Worm (Caenorhabditis elegans) whole organism, L4 larva: ENCODE data around the gene M03B6.3.

Experiments
- F10B5.3 ChIP-seq: sonication (generic microtip); optimal IDR thresholded peaks from 2 replicates; lab custom pipeline; 2016; ENCODE audit warnings: mild to moderate bottlenecking, missing genetic modification characterization, missing compliant biosample characterization
- F44E2.7 ChIP-seq: fragments of 200-800 bp; sonication (Bioruptor generic); IDR thresholded peaks from 2 replicates; pipeline ENCODE4 v2.1.2; 2022; ENCODE audit warnings: missing genetic modification characterization, missing compliant biosample characterization
- F49E8.2 ChIP-seq: sonication (generic microtip); optimal IDR thresholded peaks from 2 replicates; lab custom pipeline; 2016; ENCODE audit warnings: missing compliant biosample characterization, mild to moderate bottlenecking, missing genetic modification characterization, borderline replicate concordance
- ZK337.2 ChIP-seq: fragments of 200-800 bp; sonication (Bioruptor generic); IDR thresholded peaks from 2 replicates; pipeline ENCODE4 v1.3.6; 2022; ENCODE audit warnings: missing genetic modification reagents, missing genetic modification characterization, missing compliant biosample characterization
- arid-1 ChIP-seq: fragments of 200-800 bp; sonication (Bioruptor generic); conservative IDR thresholded peaks from 2 replicates; pipeline ENCODE4 v1.3.6; 2022; ENCODE audit warnings: missing genetic modification reagents, missing genetic modification characterization, missing compliant biosample characterization
- ceh-28 ChIP-seq: fragments of 150-350 bp; optimal IDR thresholded peaks from 2 replicates; lab custom pipeline; 2014; ENCODE audit warnings: missing biosample characterization, missing genetic modification reagents, missing genetic modification characterization
- ceh-44 ChIP-seq: fragments of 200-800 bp; sonication (Bioruptor generic); IDR thresholded peaks from 2 replicates; pipeline ENCODE4 v1.3.6; 2022; ENCODE audit warnings: missing genetic modification reagents, missing genetic modification characterization, missing compliant biosample characterization
- ceh-62 ChIP-seq: sonication (generic microtip); optimal IDR thresholded peaks from 2 replicates; lab custom pipeline; 2017; ENCODE audit warnings: missing biosample characterization, missing genetic modification characterization
- daf-16 ChIP-seq, 3 experiments: sonication (generic microtip); optimal IDR thresholded peaks; 2 replicates each; lab custom pipeline; 2016 to 2017; ENCODE audit warnings: missing genetic modification characterization in 3 of 3, missing genetic modification reagents in 3 of 3, mild to moderate bottlenecking in 2 of 3, missing compliant biosample characterization in 2 of 3, missing biosample characterization in 1 of 3, moderate library complexity in 1 of 3
- daf-19 ChIP-seq: fragments of 200-800 bp; sonication (Bioruptor generic); conservative IDR thresholded peaks from 2 replicates; pipeline ENCODE4 v1.3.6; 2022; ENCODE audit warnings: missing genetic modification characterization, missing compliant biosample characterization
- daf-8 ChIP-seq: fragments of 200-800 bp; sonication (Bioruptor generic); IDR thresholded peaks from 2 replicates; pipeline ENCODE4 v1.3.6; 2022; ENCODE audit warnings: missing genetic modification characterization, missing compliant biosample characterization
- dmd-6 ChIP-seq: fragments of 200-800 bp; sonication (Bioruptor generic); IDR thresholded peaks from 2 replicates; pipeline ENCODE4 v1.3.6; 2022; ENCODE audit warnings: missing genetic modification reagents, missing genetic modification characterization, missing compliant biosample characterization
- dmd-8 ChIP-seq: fragments of 200-800 bp; sonication (Bioruptor generic); IDR thresholded peaks from 2 replicates; pipeline ENCODE4 v1.3.6; 2022; ENCODE audit warnings: missing genetic modification characterization, missing compliant biosample characterization
- dve-1 ChIP-seq: sonication (generic microtip); optimal IDR thresholded peaks from 2 replicates; lab custom pipeline; 2017; ENCODE audit warnings: antibody characterized with exemption, mild to moderate bottlenecking, missing genetic modification characterization, missing compliant biosample characterization; ENCODE audit not compliant: insufficient read depth
- hlh-11 ChIP-seq: fragments of 200-800 bp; sonication (Bioruptor generic); optimal IDR thresholded peaks from 2 replicates; lab custom pipeline; 2018; ENCODE audit warnings: mild to moderate bottlenecking, missing genetic modification characterization, missing compliant biosample characterization
- hlh-30 ChIP-seq: sonication (generic microtip); optimal IDR thresholded peaks from 2 replicates; lab custom pipeline; 2017; ENCODE audit warnings: antibody characterized with exemption, mild to moderate bottlenecking, missing genetic modification characterization, missing compliant biosample characterization; ENCODE audit not compliant: insufficient read depth
- lin-29 ChIP-seq: fragments of 200-800 bp; sonication (Bioruptor generic); IDR thresholded peaks from 2 replicates; pipeline ENCODE4 v1.3.6; 2022; ENCODE audit warnings: missing genetic modification reagents, missing genetic modification characterization, missing compliant biosample characterization
- lin-38 ChIP-seq: fragments of 200-800 bp; sonication (Bioruptor generic); IDR thresholded peaks from 2 replicates; pipeline ENCODE4 v1.3.6; 2022; ENCODE audit warnings: missing genetic modification reagents, missing genetic modification characterization, missing compliant biosample characterization
- lir-3 ChIP-seq: sonication (generic microtip); optimal IDR thresholded peaks from 2 replicates; lab custom pipeline; 2016; ENCODE audit warnings: mild to moderate bottlenecking, missing genetic modification characterization, missing compliant biosample characterization
- mdt-29 ChIP-seq: fragments of 200-800 bp; sonication (Bioruptor generic); IDR thresholded peaks from 2 replicates; pipeline ENCODE4 v1.3.6; 2022; ENCODE audit warnings: missing genetic modification reagents, missing genetic modification characterization, missing compliant biosample characterization
- mep-1 ChIP-seq: fragments of 150-350 bp; sonication (generic microtip); optimal IDR thresholded peaks from 3 replicates; lab custom pipeline; 2014; ENCODE audit warnings: missing biosample characterization, missing genetic modification characterization
- mes-2 ChIP-seq: sonication (generic microtip); optimal IDR thresholded peaks from 2 replicates; lab custom pipeline; 2016; ENCODE audit warnings: missing genotype, mild to moderate bottlenecking, missing genetic modification characterization, missing compliant biosample characterization; ENCODE audit not compliant: poor library complexity, severe bottlenecking
- mxl-3 ChIP-seq: fragments of 200-800 bp; sonication (Bioruptor generic); optimal IDR thresholded peaks from 2 replicates; lab custom pipeline; 2018; ENCODE audit warnings: mild to moderate bottlenecking, missing genetic modification characterization, missing compliant biosample characterization
- nhr-102 ChIP-seq: sonication (generic microtip); optimal IDR thresholded peaks from 2 replicates; lab custom pipeline; 2016; ENCODE audit warnings: mild to moderate bottlenecking, missing genetic modification characterization, moderate library complexity, missing compliant biosample characterization
- nhr-28 ChIP-seq: fragments of 150-350 bp; optimal IDR thresholded peaks from 2 replicates; lab custom pipeline; 2014; ENCODE audit warnings: missing biosample characterization, missing genetic modification characterization
- nhr-41 ChIP-seq: fragments of 200-800 bp; sonication (Bioruptor generic); IDR thresholded peaks from 2 replicates; pipeline ENCODE4 v1.3.6; 2022; ENCODE audit warnings: missing genetic modification reagents, missing genetic modification characterization, missing compliant biosample characterization
- nhr-6 ChIP-seq: fragments of 150-350 bp; optimal IDR thresholded peaks from 2 replicates; lab custom pipeline; 2014; ENCODE audit warnings: missing biosample characterization, missing genetic modification characterization
- nhr-77 ChIP-seq: fragments of 150-350 bp; optimal IDR thresholded peaks from 2 replicates; lab custom pipeline; 2014; ENCODE audit warnings: missing biosample characterization, missing genetic modification characterization
- pha-4 ChIP-seq, 2 experiments: fragments of 150-350 bp in 1 of 2; fragments of 200-800 bp in 1 of 2; sonication (Bioruptor generic) in 1 of 2; IDR thresholded peaks in 1 of 2; optimal IDR thresholded peaks in 1 of 2; 2 replicates each; pipeline versions ENCODE4 v1.3.6 to Lab custom; 2014 to 2022; ENCODE audit warnings: missing genetic modification characterization in 2 of 2, missing genetic modification reagents in 2 of 2, missing biosample characterization in 1 of 2, missing compliant biosample characterization in 1 of 2
- php-3 ChIP-seq: fragments of 200-800 bp; sonication (Bioruptor generic); IDR thresholded peaks from 2 replicates; pipeline ENCODE4 v1.3.6; 2022; ENCODE audit warnings: missing genetic modification reagents, missing genetic modification characterization, missing compliant biosample characterization
- pqm-1 ChIP-seq: sonication (generic microtip); optimal IDR thresholded peaks from 2 replicates; lab custom pipeline; 2017; ENCODE audit warnings: missing biosample characterization, missing genetic modification characterization
- rbr-2 ChIP-seq: sonication (generic microtip); optimal IDR thresholded peaks from 2 replicates; lab custom pipeline; 2016; ENCODE audit warnings: missing genotype, missing genetic modification characterization, missing compliant biosample characterization
- set-16 ChIP-seq: fragments of 200-800 bp; sonication (Bioruptor generic); IDR thresholded peaks from 2 replicates; pipeline ENCODE4 v1.3.6; 2022; ENCODE audit warnings: missing genetic modification reagents, missing genetic modification characterization, missing compliant biosample characterization
- snpc-4 ChIP-seq: fragments of 150-350 bp; optimal IDR thresholded peaks from 2 replicates; lab custom pipeline; 2014; ENCODE audit warnings: missing biosample characterization, missing genetic modification characterization
- unc-62 ChIP-seq, 3 experiments: fragments of 150-350 bp in 1 of 3; sonication (generic microtip); optimal IDR thresholded peaks in 2 of 3; peaks in 1 of 3; 1 replicate in 1 of 3; 2 replicates in 2 of 3; lab custom pipeline; 2014 to 2017; ENCODE audit warnings: missing biosample characterization in 3 of 3, missing genetic modification characterization in 3 of 3, missing genetic modification reagents in 3 of 3, missing genotype in 1 of 3
- zag-1 ChIP-seq: fragments of 150-350 bp; optimal IDR thresholded peaks from 2 replicates; lab custom pipeline; 2014; ENCODE audit warnings: missing biosample characterization, missing genetic modification characterization
- zip-11 ChIP-seq: fragments of 200-800 bp; sonication (Bioruptor generic); IDR thresholded peaks from 2 replicates; pipeline ENCODE4 v1.3.6; 2022; ENCODE audit warnings: missing genetic modification characterization, missing compliant biosample characterization

M03B6.3 gene

ce11 chrX:13886195-13886594, 22.1 kb upstream of the M03B6.3 start:
- TF ChIP-seq dmd-6 (GFP tag; lab: Robert Waterston, UW) (0 out of 2 replicates have a peak, but pooled peaks have one; percentile 10), zip-11 (GFP tag; lab: Robert Waterston, UW) (no peak), lin-38 (GFP tag; lab: Robert Waterston, UW) (no peak), ceh-28 (tag; lab: Kevin White, UChicago) (no peak), nhr-41 (GFP tag; lab: Robert Waterston, UW) (no peak), nhr-77 (tag; lab: Kevin White, UChicago) (no peak), F44E2.7 (GFP tag; lab: Robert Waterston, UW) (0 out of 2 replicates have a peak, but pooled peaks have one; percentile 22), daf-19 (GFP tag; lab: Robert Waterston, UW) (no peak), snpc-4 (no peak), dmd-8 (GFP tag; lab: Robert Waterston, UW) (peak; percentile 47; the same call in 1 of the 2 replicates), ceh-44 (GFP tag; lab: Robert Waterston, UW) (no peak), F10B5.3 (tag; lab: Kevin White, UChicago) (no peak), F49E8.2 (tag; lab: Kevin White, UChicago) (no peak), mdt-29 (GFP tag; lab: Robert Waterston, UW) (no peak), hlh-30 (tag; lab: Kevin White, UChicago) (no peak), rbr-2 (no peak), arid-1 (GFP tag; lab: Robert Waterston, UW) (0 out of 2 replicates have a peak, but pooled peaks have one; percentile 42), ZK337.2 (GFP tag; lab: Robert Waterston, UW) (no peak), lin-29 (GFP tag; lab: Robert Waterston, UW) (no peak), zag-1 (tag; lab: Kevin White, UChicago) (no peak)

ce11 chrX:13885131-13885530, 21.0 kb upstream of the M03B6.3 start:
- TF ChIP-seq daf-16 (GFP tag; optimal IDR thresholded peaks at IDR 0.05; lab: Kevin White, UChicago) (no peak), daf-16 (tag; optimal IDR thresholded peaks at IDR 0.05; lab: Kevin White, UChicago) (peak; percentile 88), mes-2 (tag; lab: Kevin White, UChicago) (peak; percentile 42), pqm-1 (tag; lab: Kevin White, UChicago) (peak; percentile 88), mep-1 (tag; lab: Kevin White, UChicago) (peak; percentile 46), hlh-11 (peak; percentile 71), nhr-102 (tag; lab: Kevin White, UChicago) (no peak), hlh-30 (tag; lab: Kevin White, UChicago) (peak; percentile 56), dve-1 (tag; lab: Kevin White, UChicago) (peak; percentile 69), zag-1 (tag; lab: Kevin White, UChicago) (no peak), unc-62 (GFP tag; optimal IDR thresholded peaks at IDR 0.05 in 1 of 2; lab: Kevin White, UChicago) (peak in 1 of 2 experiments; percentile 34), unc-62 (tag; optimal IDR thresholded peaks at IDR 0.05; lab: Kevin White, UChicago) (no peak), nhr-28 (tag; lab: Kevin White, UChicago) (peak; percentile 95), daf-8 (GFP tag; lab: Robert Waterston, UW) (no peak), ceh-44 (GFP tag; lab: Robert Waterston, UW) (no peak), lir-3 (tag; lab: Kevin White, UChicago) (no peak), mxl-3 (peak; percentile 65), nhr-6 (tag; lab: Kevin White, UChicago) (peak; percentile 87), dmd-6 (GFP tag; lab: Robert Waterston, UW) (0 out of 2 replicates have a peak, but pooled peaks have one; percentile 31), pha-4 (GFP tag; IDR thresholded peaks at IDR 0.05; lab: Robert Waterston, UW) (no peak), pha-4 (tag; optimal IDR thresholded peaks at IDR 0.05; lab: Kevin White, UChicago) (peak; percentile 1), nhr-77 (tag; lab: Kevin White, UChicago) (peak; percentile 15)

ce11 chrX:13884157-13884556, 20.1 kb upstream of the M03B6.3 start:
- no peak for TF ChIP-seq F10B5.3 (tag; lab: Kevin White, UChicago)
- TF ChIP-seq daf-16 (GFP tag; optimal IDR thresholded peaks at IDR 0.05; lab: Kevin White, UChicago) = no peak
- TF ChIP-seq daf-16 (tag; optimal IDR thresholded peaks at IDR 0.05; lab: Kevin White, UChicago) = peak; percentile 36
- peak; percentile 34; the same call in 1 of the 2 replicates for TF ChIP-seq dmd-6 (GFP tag; lab: Robert Waterston, UW)
- TF ChIP-seq hlh-11 = peak; percentile 41
- TF ChIP-seq php-3 = peak; percentile 88
- TF ChIP-seq set-16 (GFP tag; lab: Robert Waterston, UW) = no peak
- peak; percentile 55 for TF ChIP-seq dve-1 (tag; lab: Kevin White, UChicago)
- TF ChIP-seq ceh-62 (tag; lab: Kevin White, UChicago) = no peak
- TF ChIP-seq, all 104 proteins: peak for 5
